Fruit fly (Drosophila melanogaster): ENCODE data around the gene mRpL9.
A peak's percentile ranks its signal among the peaks of the same experiment; 100 is the strongest.

The mRpL9 gene

dm6 chr3R:15346018-15346383 is 15.5 kb downstream of the mRpL9 start, which contains the start of the genes Surf4 and CG31301 (continued):
- TF ChIP-seq CG17612 (GFP tag; IDR thresholded peaks at IDR 0.05), result no peak
- no peak for TF ChIP-seq prd (optimal IDR thresholded peaks at IDR 0.05)
- no peak for TF ChIP-seq prd (GFP tag; IDR thresholded peaks at IDR 0.05)
- no peak for TF ChIP-seq grau (tag; optimal IDR thresholded peaks at IDR 0.05)
- peak; percentile 61 for TF ChIP-seq YL-1 (GFP tag; optimal IDR thresholded peaks at IDR 0.05)
- TF ChIP-seq CG17186 (GFP tag; optimal IDR thresholded peaks at IDR 0.05), result peak; percentile 17
- TF ChIP-seq Ets97D (GFP tag; optimal IDR thresholded peaks at IDR 0.05), result peak; percentile 71
- no peak for TF ChIP-seq btn (GFP tag; optimal IDR thresholded peaks at IDR 0.05)
- no peak for TF ChIP-seq cato (GFP tag; optimal IDR thresholded peaks at IDR 0.05; ENCODE audit: borderline replicate concordance)
- TF ChIP-seq CG31388 (GFP tag; optimal IDR thresholded peaks at IDR 0.05), result no peak
- TF ChIP-seq ap (GFP tag; IDR thresholded peaks at IDR 0.05), result no peak
- TF ChIP-seq CG4617 (GFP tag; optimal IDR thresholded peaks at IDR 0.05; ENCODE audit: borderline replicate concordance), result peak; percentile 38
- TF ChIP-seq Mes4 (GFP tag; optimal IDR thresholded peaks at IDR 0.05), result no peak
- no peak for TF ChIP-seq jigr1 (GFP tag; IDR thresholded peaks at IDR 0.05)
- TF ChIP-seq CG10267 (tag; optimal IDR thresholded peaks at IDR 0.05), result peak; percentile 12
- peak; percentile 80 for TF ChIP-seq MBD-R2 (GFP tag; IDR thresholded peaks at IDR 0.05)
- no peak for TF ChIP-seq CG12769 (tag; optimal IDR thresholded peaks at IDR 0.05)
- no peak for TF ChIP-seq ash1 (GFP tag; optimal IDR thresholded peaks at IDR 0.05)
- TF ChIP-seq D19A (tag; optimal IDR thresholded peaks at IDR 0.05), result no peak
- TF ChIP-seq CG18599 (GFP tag; optimal IDR thresholded peaks at IDR 0.05), result no peak
- TF ChIP-seq CG34376 (GFP tag; optimal IDR thresholded peaks at IDR 0.05), result peak; percentile 32
- no peak for TF ChIP-seq CG33557 (GFP tag; optimal IDR thresholded peaks at IDR 0.05)
- no peak for TF ChIP-seq pita (GFP tag; optimal IDR thresholded peaks at IDR 0.05)
- TF ChIP-seq CG13894 (tag; optimal IDR thresholded peaks at IDR 0.05), result peak; percentile 6
- TF ChIP-seq E2f2 (GFP tag; IDR thresholded peaks at IDR 0.05), result 0 out of 2 replicates have a peak, but pooled peaks have one; percentile 33
- no peak for TF ChIP-seq Atf3 (GFP tag; optimal IDR thresholded peaks at IDR 0.05)
- TF ChIP-seq zf30C (GFP tag; optimal IDR thresholded peaks at IDR 0.05), result peak; percentile 30
- no peak for TF ChIP-seq CG15073 (GFP tag; optimal IDR thresholded peaks at IDR 0.05)
- TF ChIP-seq Chrac-16 (GFP tag; optimal IDR thresholded peaks at IDR 0.05), result no peak
- no peak for TF ChIP-seq gfzf (GFP tag; optimal IDR thresholded peaks at IDR 0.05)
- no peak for TF ChIP-seq otp (GFP tag; IDR thresholded peaks at IDR 0.05)
- TF ChIP-seq oc (tag; optimal IDR thresholded peaks at IDR 0.05), result no peak
- no peak for TF ChIP-seq gcm (GFP tag; optimal IDR thresholded peaks at IDR 0.05)
- no peak for TF ChIP-seq CG9437 (GFP tag; optimal IDR thresholded peaks at IDR 0.05)
- TF ChIP-seq bowl (GFP tag; IDR thresholded peaks at IDR 0.05), result no peak
- TF ChIP-seq slp2 (GFP tag; optimal IDR thresholded peaks at IDR 0.05), result no peak
- no peak for TF ChIP-seq ro (GFP tag; IDR thresholded peaks at IDR 0.05)
- no peak for TF ChIP-seq HLHmδ (GFP tag; optimal IDR thresholded peaks at IDR 0.05)
- peak; percentile 91 for TF ChIP-seq CG2116 (GFP tag; optimal IDR thresholded peaks at IDR 0.05)
- TF ChIP-seq dmrt11E (tag; optimal IDR thresholded peaks at IDR 0.05), result no peak
- no peak for TF ChIP-seq CG2678 (tag; optimal IDR thresholded peaks at IDR 0.05)
- TF ChIP-seq HLH54F (GFP tag; optimal IDR thresholded peaks at IDR 0.05), result no peak
- peak in 1 of 2 experiments; percentile 52 for TF ChIP-seq crp (GFP tag; optimal IDR thresholded peaks at IDR 0.05)
- TF ChIP-seq mld (GFP tag; IDR thresholded peaks at IDR 0.05; ENCODE audit: partially characterized antibody), result peak; percentile 72; the same call in 1 of the 3 replicates
- TF ChIP-seq CG8765 (GFP tag; IDR thresholded peaks at IDR 0.05), result no peak
- no peak for TF ChIP-seq CG10209 (GFP tag; optimal IDR thresholded peaks at IDR 0.05)
- 0 out of 3 replicates have a peak, but pooled peaks have one; percentile 19 for TF ChIP-seq CG2199 (GFP tag; IDR thresholded peaks at IDR 0.05)
- no peak for TF ChIP-seq Blimp-1 (GFP tag; optimal IDR thresholded peaks at IDR 0.05)
- no peak for TF ChIP-seq tio (GFP tag; optimal IDR thresholded peaks at IDR 0.05)
- no peak for TF ChIP-seq Ptx1 (GFP tag; IDR thresholded peaks at IDR 0.05)
- TF ChIP-seq shn (GFP tag; optimal IDR thresholded peaks at IDR 0.05), result no peak
